Worm (Caenorhabditis elegans) whole organism, L1 larva: ENCODE data around the gene C14A4.7.
A peak's percentile ranks its signal among the peaks of the same experiment; 100 is the strongest.

Source experiments
- C16A3.4 ChIP-seq: fragments of 150-350 bp; optimal IDR thresholded peaks from 2 replicates; lab custom pipeline; 2014; ENCODE audit warnings: missing biosample characterization, missing genetic modification characterization
- C34B4.2 ChIP-seq: sonication (generic microtip); optimal IDR thresholded peaks from 2 replicates; lab custom pipeline; 2017; ENCODE audit warnings: mild to moderate bottlenecking, missing genetic modification characterization, missing compliant biosample characterization
- Y116A8C.19 ChIP-seq: sonication (generic microtip); optimal IDR thresholded peaks from 2 replicates; lab custom pipeline; 2016; ENCODE audit warnings: missing compliant biosample characterization, missing genetic modification characterization, borderline replicate concordance
- alr-1 ChIP-seq: fragments of 200-800 bp; sonication (Bioruptor generic); optimal IDR thresholded peaks from 2 replicates; lab custom pipeline; 2018; ENCODE audit warnings: borderline replicate concordance, mild to moderate bottlenecking, missing genetic modification characterization, missing compliant biosample characterization
- ama-1 ChIP-seq: fragments of 150-350 bp; optimal IDR thresholded peaks from 2 replicates; lab custom pipeline; 2014
- ceh-63 ChIP-seq: fragments of 200-800 bp; sonication (Bioruptor generic); optimal IDR thresholded peaks from 2 replicates; lab custom pipeline; 2018; ENCODE audit warnings: mild to moderate bottlenecking, missing genetic modification characterization, missing compliant biosample characterization
- ceh-82 ChIP-seq, 3 experiments: fragments of 150-350 bp in 1 of 3; sonication (generic microtip) in 2 of 3; optimal IDR thresholded peaks; 2 replicates each; lab custom pipeline; 2014 to 2017; ENCODE audit warnings: missing biosample characterization in 3 of 3, missing genetic modification characterization in 3 of 3
- ceh-88 ChIP-seq: fragments of 200-800 bp; sonication (Bioruptor generic); IDR thresholded peaks from 2 replicates; pipeline ENCODE4 v1.3.6; 2022; ENCODE audit warnings: missing genetic modification characterization, missing compliant biosample characterization
- efl-1 ChIP-seq, 4 experiments: fragments of 150-350 bp; optimal IDR thresholded peaks in 3 of 4; peaks in 1 of 4; 1 replicate in 1 of 4; 2 replicates in 3 of 4; lab custom pipeline; 2014; ENCODE audit warnings: missing biosample characterization in 2 of 4, missing genetic modification characterization in 2 of 4, missing genetic modification reagents in 2 of 4
- efl-3 ChIP-seq: fragments of 200-800 bp; sonication (Bioruptor generic); optimal IDR thresholded peaks from 2 replicates; lab custom pipeline; 2018; ENCODE audit warnings: mild to moderate bottlenecking, missing genetic modification characterization, missing compliant biosample characterization
- egl-13 ChIP-seq: sonication (generic microtip); optimal IDR thresholded peaks from 2 replicates; lab custom pipeline; 2016; ENCODE audit warnings: missing genotype, missing genetic modification reagents, missing genetic modification characterization, missing compliant biosample characterization
- elt-2 ChIP-seq: sonication (generic microtip); optimal IDR thresholded peaks from 2 replicates; lab custom pipeline; 2016; ENCODE audit warnings: missing genetic modification characterization, mild to moderate bottlenecking, inconsistent platforms, missing compliant biosample characterization, missing genetic modification reagents
- fkh-4 ChIP-seq: sonication (generic microtip); optimal IDR thresholded peaks from 2 replicates; lab custom pipeline; 2016; ENCODE audit warnings: missing compliant biosample characterization, missing genetic modification characterization, borderline replicate concordance
- fos-1 ChIP-seq: fragments of 150-350 bp; optimal IDR thresholded peaks from 2 replicates; lab custom pipeline; 2014; ENCODE audit warnings: missing biosample characterization, missing genetic modification characterization
- grh-1 ChIP-seq: fragments of 200-800 bp; sonication (Bioruptor generic); IDR thresholded peaks from 2 replicates; pipeline ENCODE4 v1.3.6; 2022; ENCODE audit warnings: missing genetic modification reagents, missing genetic modification characterization, missing compliant biosample characterization
- hlh-4 ChIP-seq: sonication (generic microtip); optimal IDR thresholded peaks from 2 replicates; lab custom pipeline; 2016; ENCODE audit warnings: mild to moderate bottlenecking, missing genetic modification characterization, missing compliant biosample characterization
- lin-13 ChIP-seq: fragments of 150-350 bp; optimal IDR thresholded peaks from 2 replicates; lab custom pipeline; 2014; ENCODE audit warnings: missing biosample characterization, missing genetic modification reagents, missing genetic modification characterization
- lin-14 ChIP-seq: fragments of 200-800 bp; sonication (Bioruptor generic); optimal IDR thresholded peaks from 2 replicates; lab custom pipeline; 2018; ENCODE audit warnings: mild to moderate bottlenecking, missing genetic modification characterization, moderate library complexity, missing compliant biosample characterization
- lin-15B ChIP-seq: fragments of 150-350 bp; sonication (generic microtip); optimal IDR thresholded peaks from 3 replicates; lab custom pipeline; 2014; ENCODE audit warnings: missing biosample characterization, missing genetic modification characterization
- lin-35 ChIP-seq, 2 experiments: fragments of 150-350 bp; optimal IDR thresholded peaks; 2 replicates each; lab custom pipeline; 2014; ENCODE audit warnings: missing biosample characterization in 2 of 2, missing genetic modification characterization in 2 of 2, missing genetic modification reagents in 2 of 2
- lin-39 ChIP-seq: fragments of 150-350 bp; optimal IDR thresholded peaks from 2 replicates; lab custom pipeline; 2014; ENCODE audit warnings: missing biosample characterization, missing genetic modification reagents, missing genetic modification characterization
- lir-3 ChIP-seq: sonication (generic microtip); optimal IDR thresholded peaks from 2 replicates; lab custom pipeline; 2016; ENCODE audit warnings: mild to moderate bottlenecking, missing genetic modification characterization, moderate library complexity, missing compliant biosample characterization; ENCODE audit not compliant: poor library complexity
- lsy-2 ChIP-seq, 2 experiments: fragments of 150-350 bp; optimal IDR thresholded peaks; 2 replicates each; lab custom pipeline; 2014; ENCODE audit warnings: missing biosample characterization in 2 of 2, missing genetic modification characterization in 2 of 2
- mab-9 ChIP-seq: fragments of 200-800 bp; sonication (Bioruptor generic); IDR thresholded peaks from 2 replicates; pipeline ENCODE4 v1.3.6; 2022; ENCODE audit warnings: missing genetic modification reagents, missing genetic modification characterization, missing compliant biosample characterization
- mdl-1 ChIP-seq, 2 experiments: fragments of 150-350 bp; optimal IDR thresholded peaks; 2 replicates each; lab custom pipeline; 2014 to 2017; ENCODE audit warnings: missing biosample characterization in 2 of 2, missing genetic modification characterization in 2 of 2, inconsistent platforms in 1 of 2
- mep-1 ChIP-seq: fragments of 150-350 bp; optimal IDR thresholded peaks from 2 replicates; lab custom pipeline; 2014; ENCODE audit warnings: missing biosample characterization, missing genetic modification characterization
- nhr-12 ChIP-seq: sonication (generic microtip); optimal IDR thresholded peaks from 2 replicates; lab custom pipeline; 2017; ENCODE audit warnings: missing biosample characterization, missing genetic modification characterization
- nhr-47 ChIP-seq: sonication (generic microtip); optimal IDR thresholded peaks from 2 replicates; lab custom pipeline; 2016; ENCODE audit warnings: mild to moderate bottlenecking, missing genetic modification characterization, moderate library complexity, missing compliant biosample characterization
- nhr-71 ChIP-seq: sonication (generic microtip); optimal IDR thresholded peaks from 2 replicates; lab custom pipeline; 2016; ENCODE audit warnings: mild to moderate bottlenecking, missing genetic modification characterization, moderate library complexity, missing compliant biosample characterization
- nhr-77 ChIP-seq: fragments of 150-350 bp; optimal IDR thresholded peaks from 2 replicates; lab custom pipeline; 2014; ENCODE audit warnings: missing biosample characterization, missing genetic modification characterization
- nhr-85 ChIP-seq: sonication (generic microtip); peaks from one replicate; lab custom pipeline; 2016; ENCODE audit warnings: missing genetic modification characterization, inconsistent platforms, missing compliant biosample characterization
- nhr-90 ChIP-seq: sonication (generic microtip); optimal IDR thresholded peaks from 2 replicates; lab custom pipeline; 2016; ENCODE audit warnings: mild to moderate bottlenecking, missing genetic modification characterization, missing compliant biosample characterization; ENCODE audit not compliant: poor library complexity
- pax-3 ChIP-seq: fragments of 200-800 bp; sonication (Bioruptor generic); optimal IDR thresholded peaks from 2 replicates; lab custom pipeline; 2018; ENCODE audit warnings: mild to moderate bottlenecking, missing genetic modification characterization, moderate library complexity, missing compliant biosample characterization
- rnt-1 ChIP-seq: sonication (generic microtip); optimal IDR thresholded peaks from 2 replicates; lab custom pipeline; 2016; ENCODE audit warnings: mild to moderate bottlenecking, missing genetic modification characterization, moderate library complexity, missing compliant biosample characterization
- snu-23 ChIP-seq: sonication (generic microtip); optimal IDR thresholded peaks from 2 replicates; lab custom pipeline; 2016; ENCODE audit warnings: missing genetic modification characterization, missing compliant biosample characterization
- sox-4 ChIP-seq: sonication (generic microtip); optimal IDR thresholded peaks from 2 replicates; lab custom pipeline; 2016; ENCODE audit warnings: missing genetic modification characterization, missing compliant biosample characterization
- sptf-1 ChIP-seq: fragments of 150-350 bp; optimal IDR thresholded peaks from 2 replicates; lab custom pipeline; 2014; ENCODE audit warnings: missing biosample characterization, missing genetic modification characterization
- sup-37 ChIP-seq: fragments of 200-800 bp; sonication (Bioruptor generic); optimal IDR thresholded peaks from 2 replicates; lab custom pipeline; 2018; ENCODE audit warnings: mild to moderate bottlenecking, missing genetic modification characterization, missing compliant biosample characterization
- swsn-7 ChIP-seq: sonication (generic microtip); optimal IDR thresholded peaks from 2 replicates; lab custom pipeline; 2016; ENCODE audit warnings: missing genetic modification characterization, missing compliant biosample characterization
- tbx-2 ChIP-seq: sonication (generic microtip); optimal IDR thresholded peaks from 2 replicates; lab custom pipeline; 2016; ENCODE audit warnings: missing genetic modification characterization, missing compliant biosample characterization
- tlp-1 ChIP-seq: fragments of 150-350 bp; optimal IDR thresholded peaks from 2 replicates; lab custom pipeline; 2014; ENCODE audit warnings: missing biosample characterization, missing genetic modification characterization
- unc-130 ChIP-seq: fragments of 150-350 bp; optimal IDR thresholded peaks from 2 replicates; lab custom pipeline; 2017; ENCODE audit warnings: missing biosample characterization, missing genetic modification characterization, inconsistent platforms
- unc-98 ChIP-seq: fragments of 200-800 bp; sonication (Bioruptor generic); IDR thresholded peaks from 2 replicates; pipeline ENCODE4 v1.3.6; 2022; ENCODE audit warnings: missing genetic modification characterization, missing compliant biosample characterization
- zip-4 ChIP-seq: fragments of 200-800 bp; sonication (Bioruptor generic); optimal IDR thresholded peaks from 2 replicates; lab custom pipeline; 2018; ENCODE audit warnings: mild to moderate bottlenecking, missing genetic modification characterization, moderate library complexity, missing compliant biosample characterization
- ztf-11 ChIP-seq, 2 experiments: sonication (generic microtip); optimal IDR thresholded peaks; 2 replicates each; lab custom pipeline; 2016 to 2017; ENCODE audit warnings: missing genetic modification characterization in 2 of 2, missing biosample characterization in 1 of 2, missing compliant biosample characterization in 1 of 2

The C14A4.7 gene

ce11 chrII:10555484-10556075 is 40.8 kb downstream of the C14A4.7 start (continued):
- no peak for TF ChIP-seq zip-4 (GFP tag; lab: Kevin White, UChicago)
- TF ChIP-seq tbx-2 (tag; lab: Kevin White, UChicago): peak; percentile 59
- TF ChIP-seq unc-98: no peak
- TF ChIP-seq nhr-85 (tag; lab: Kevin White, UChicago): peak; percentile 97
- TF ChIP-seq lir-3: peak; percentile 46
- peak; percentile 47 for TF ChIP-seq fkh-4 (tag; lab: Kevin White, UChicago)
- no peak for TF ChIP-seq sptf-1 (tag; lab: Kevin White, UChicago)
- TF ChIP-seq C34B4.2 (tag; lab: Kevin White, UChicago): no peak
- peak in 1 of 3 experiments; percentile 17 for TF ChIP-seq ceh-82 (tag; optimal IDR thresholded peaks at IDR 0.05; lab: Kevin White, UChicago)
- no peak for TF ChIP-seq lin-15B (tag; lab: Kevin White, UChicago)
- TF ChIP-seq lin-35 (GFP tag; optimal IDR thresholded peaks at IDR 0.05; lab: Kevin White, UChicago): peak; percentile 25 to 73
- no peak for TF ChIP-seq alr-1 (tag; lab: Kevin White, UChicago)
- TF ChIP-seq mdl-1 (tag; optimal IDR thresholded peaks at IDR 0.05; lab: Kevin White, UChicago): peak in 1 of 2 experiments; percentile 61
- TF ChIP-seq hlh-4 (tag; lab: Kevin White, UChicago): no peak
- peak; percentile 11 for TF ChIP-seq nhr-77 (tag; lab: Kevin White, UChicago)
- TF ChIP-seq mab-9 (GFP tag; lab: Robert Waterston, UW): no peak
- peak; percentile 80 for TF ChIP-seq snu-23 (GFP tag; lab: Kevin White, UChicago)
- 0 out of 2 replicates have a peak, but pooled peaks have one; percentile 37 for TF ChIP-seq grh-1 (GFP tag; lab: Robert Waterston, UW)
- peak; percentile 62 for TF ChIP-seq swsn-7 (tag; lab: Kevin White, UChicago)
- TF ChIP-seq egl-13 (tag; lab: Kevin White, UChicago): no peak
- peak; percentile 65 for TF ChIP-seq unc-130 (tag; lab: Kevin White, UChicago)
- peak; percentile 22 for TF ChIP-seq lin-39 (tag; lab: Kevin White, UChicago)
- TF ChIP-seq Y116A8C.19: no peak
- TF ChIP-seq tlp-1 (tag; lab: Kevin White, UChicago): no peak
- TF ChIP-seq nhr-12 (tag; lab: Kevin White, UChicago): no peak
- TF ChIP-seq sup-37 (GFP tag; lab: Kevin White, UChicago): no peak
- TF ChIP-seq pax-3 (tag; lab: Kevin White, UChicago): no peak
- TF ChIP-seq C16A3.4: peak; percentile 10
- TF ChIP-seq lsy-2 (tag; optimal IDR thresholded peaks at IDR 0.05; lab: Kevin White, UChicago): peak; percentile 44 to 68
- peak in 1 of 2 experiments; percentile 2 for TF ChIP-seq ztf-11 (tag; optimal IDR thresholded peaks at IDR 0.05; lab: Kevin White, UChicago)
- peak; percentile 61 for TF ChIP-seq elt-2
- no peak for TF ChIP-seq fos-1 (tag; lab: Kevin White, UChicago)
- TF ChIP-seq, all 84 proteins: peak for 43

ce11 chrII:10554972-10555371 is 41.4 kb downstream of the C14A4.7 start, which contains the start of gene mnk-1:
TSS of gene mnk-1 (minus strand) at chrII:10555044.
- TF ChIP-seq ztf-11 (tag; optimal IDR thresholded peaks at IDR 0.05; lab: Kevin White, UChicago): peak in 1 of 2 experiments; percentile 39
- TF ChIP-seq nhr-47 (tag; lab: Kevin White, UChicago): no peak

DNA sequence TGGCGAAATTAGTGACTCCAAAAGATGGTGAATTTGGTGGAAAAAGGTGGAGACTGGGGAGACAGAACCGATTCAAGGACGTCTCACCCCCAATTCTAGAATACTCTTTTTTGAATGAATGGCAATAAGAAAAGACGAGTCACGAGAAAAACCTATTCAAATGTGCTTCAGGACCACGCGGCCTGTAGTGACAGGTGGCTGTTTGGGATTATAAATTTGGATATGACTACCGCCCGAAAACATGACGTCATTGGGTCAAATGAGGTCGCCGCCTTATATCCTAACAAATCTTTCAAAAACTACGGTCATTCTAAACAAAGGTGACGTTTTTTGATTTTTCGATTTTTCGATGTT is 42.3 kb downstream of the C14A4.7 start:
- no peak for TF ChIP-seq sox-4
- TF ChIP-seq snu-23 (GFP tag; lab: Kevin White, UChicago): peak; percentile 39
- peak; percentile 9 for TF ChIP-seq swsn-7 (tag; lab: Kevin White, UChicago)
- peak; percentile 22 for TF ChIP-seq lin-13 (GFP tag; lab: Kevin White, UChicago)
- peak in 1 of 2 experiments; percentile 79 for TF ChIP-seq ztf-11 (tag; optimal IDR thresholded peaks at IDR 0.05; lab: Kevin White, UChicago)
- TF ChIP-seq rnt-1 (tag; lab: Kevin White, UChicago): peak; percentile 17
- TF ChIP-seq efl-3 (GFP tag; lab: Kevin White, UChicago): no peak
- peak; percentile 38 for TF ChIP-seq nhr-90 (tag; lab: Kevin White, UChicago)
- no peak for TF ChIP-seq efl-1 (optimal IDR thresholded peaks at IDR 0.05; lab: Kevin White, UChicago)
- peak in 1 of 2 experiments; percentile 2 for TF ChIP-seq efl-1 (GFP tag; optimal IDR thresholded peaks at IDR 0.05 in 1 of 2; lab: Kevin White, UChicago)
- TF ChIP-seq fkh-4 (tag; lab: Kevin White, UChicago): no peak
- no peak for TF ChIP-seq mdl-1 (tag; optimal IDR thresholded peaks at IDR 0.05; lab: Kevin White, UChicago)
- TF ChIP-seq lin-14: peak; percentile 1
- TF ChIP-seq ceh-63 (GFP tag; lab: Kevin White, UChicago): no peak
- TF ChIP-seq nhr-47 (tag; lab: Kevin White, UChicago): peak; percentile 11
- no peak for TF ChIP-seq C34B4.2 (tag; lab: Kevin White, UChicago)
- TF ChIP-seq nhr-85 (tag; lab: Kevin White, UChicago): peak; percentile 88
- peak; percentile 59 for TF ChIP-seq mep-1
- peak; percentile 34 for TF ChIP-seq ama-1
- TF ChIP-seq tlp-1 (tag; lab: Kevin White, UChicago): no peak
- peak; percentile 7 for TF ChIP-seq C16A3.4
- no peak for TF ChIP-seq ceh-88 (GFP tag; lab: Robert Waterston, UW)
- no peak for TF ChIP-seq tbx-2 (tag; lab: Kevin White, UChicago)
- peak; percentile 21 for TF ChIP-seq nhr-71
